Worm (Caenorhabditis elegans): Measurements from ENCODE around the gene nars-2.

Gene nars-2

DNA sequence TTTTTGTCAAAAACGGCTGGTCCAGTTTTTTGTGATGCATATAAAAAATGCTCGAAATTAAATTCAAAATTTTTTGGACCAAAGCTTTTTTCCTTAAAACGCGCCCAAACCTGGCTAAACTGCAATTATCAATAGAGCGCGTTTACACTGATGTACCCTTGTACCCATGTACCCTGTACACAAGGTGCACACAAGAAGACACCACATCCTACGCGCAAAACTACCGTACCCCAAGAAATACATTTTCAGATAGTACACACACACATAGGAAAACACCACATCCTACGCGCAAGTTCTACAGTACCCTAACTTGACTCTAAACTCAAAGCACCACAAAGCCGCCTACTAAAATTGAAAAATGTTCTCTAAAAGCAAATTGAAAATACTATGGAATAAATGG is 29.2 kb downstream of the nars-2 start:
- TF ChIP-seq F13H6.1 (tag; optimal IDR thresholded peaks at IDR 0.05): no peak
- peak in 1 of 2 experiments; percentile 20 for TF ChIP-seq lsy-2 (tag; optimal IDR thresholded peaks at IDR 0.05)

DNA sequence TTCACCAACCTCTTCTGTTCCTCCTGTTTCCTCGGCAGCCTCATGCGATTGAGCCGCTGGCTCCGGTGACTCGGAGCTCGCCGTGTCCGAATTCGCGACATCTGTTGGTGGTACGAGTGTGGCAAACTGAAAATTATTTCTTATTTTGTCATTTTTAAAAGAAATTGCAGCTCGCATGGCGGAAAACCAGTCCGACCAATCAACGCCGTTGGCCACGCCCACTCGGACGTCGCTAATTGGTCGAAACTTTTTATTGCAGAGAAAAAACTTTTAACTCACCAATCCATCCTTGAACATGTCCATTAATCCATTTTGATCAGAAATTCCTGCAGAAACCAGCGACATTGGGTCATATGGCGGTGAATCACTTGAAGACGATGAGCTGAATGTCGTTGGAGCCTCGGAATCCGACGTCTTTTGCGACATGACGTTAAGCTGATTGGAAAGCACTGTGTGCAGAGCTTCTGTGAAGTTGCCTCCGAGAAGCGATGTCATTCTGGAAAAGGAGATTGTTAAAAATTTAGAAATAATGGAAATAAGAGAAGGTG is 30.2 kb downstream of the nars-2 start, which contains the start of gene bed-2:
Gene bed-2 (minus strand): TSS at position 498 of the 548 bp plus-strand sequence.
- TF ChIP-seq ceh-82 (tag; optimal IDR thresholded peaks at IDR 0.05) (no peak), sma-9 (GFP tag; optimal IDR thresholded peaks at IDR 0.05) (no peak), sma-9 (tag; optimal IDR thresholded peaks at IDR 0.05) (no peak), nhr-237 (tag; optimal IDR thresholded peaks at IDR 0.05) (no peak), elt-3 (tag; optimal IDR thresholded peaks at IDR 0.05) (no peak), ztf-11 (tag; optimal IDR thresholded peaks at IDR 0.05) (no peak), aly-2 (tag; optimal IDR thresholded peaks at IDR 0.05) (no peak), nhr-12 (tag; optimal IDR thresholded peaks at IDR 0.05) (no peak), nhr-129 (tag; optimal IDR thresholded peaks at IDR 0.05) (no peak), sem-4 (tag; optimal IDR thresholded peaks at IDR 0.05) (no peak), snpc-4 (tag; optimal IDR thresholded peaks at IDR 0.05) (no peak), ceh-16 (tag; optimal IDR thresholded peaks at IDR 0.05) (no peak), nhr-77 (tag; optimal IDR thresholded peaks at IDR 0.05) (no peak), Y55F3AM.14 (GFP tag; optimal IDR thresholded peaks at IDR 0.05) (no peak)

ce11 chrIII:11467631-11468481 is 32.7 kb downstream of the nars-2 start:
- TF ChIP-seq elt-3 (tag; optimal IDR thresholded peaks at IDR 0.05) (no peak), Y55F3AM.14 (GFP tag; optimal IDR thresholded peaks at IDR 0.05) (no peak), aly-2 (tag; optimal IDR thresholded peaks at IDR 0.05) (no peak), nhr-129 (tag; optimal IDR thresholded peaks at IDR 0.05) (peak; percentile 19), ama-1 (optimal IDR thresholded peaks at IDR 0.05) (no peak), crh-2 (tag; optimal IDR thresholded peaks at IDR 0.05) (no peak), ztf-11 (tag; optimal IDR thresholded peaks at IDR 0.05) (no peak), peb-1 (tag; optimal IDR thresholded peaks at IDR 0.05) (no peak), nhr-77 (tag; optimal IDR thresholded peaks at IDR 0.05) (no peak), ztf-1 (GFP tag; conservative IDR thresholded peaks at IDR 0.05) (no peak), nhr-12 (tag; optimal IDR thresholded peaks at IDR 0.05) (no peak), blmp-1 (tag; optimal IDR thresholded peaks at IDR 0.05; ENCODE audit: insufficient read depth) (no peak), F13H6.1 (tag; optimal IDR thresholded peaks at IDR 0.05) (peak; percentile 9)

DNA sequence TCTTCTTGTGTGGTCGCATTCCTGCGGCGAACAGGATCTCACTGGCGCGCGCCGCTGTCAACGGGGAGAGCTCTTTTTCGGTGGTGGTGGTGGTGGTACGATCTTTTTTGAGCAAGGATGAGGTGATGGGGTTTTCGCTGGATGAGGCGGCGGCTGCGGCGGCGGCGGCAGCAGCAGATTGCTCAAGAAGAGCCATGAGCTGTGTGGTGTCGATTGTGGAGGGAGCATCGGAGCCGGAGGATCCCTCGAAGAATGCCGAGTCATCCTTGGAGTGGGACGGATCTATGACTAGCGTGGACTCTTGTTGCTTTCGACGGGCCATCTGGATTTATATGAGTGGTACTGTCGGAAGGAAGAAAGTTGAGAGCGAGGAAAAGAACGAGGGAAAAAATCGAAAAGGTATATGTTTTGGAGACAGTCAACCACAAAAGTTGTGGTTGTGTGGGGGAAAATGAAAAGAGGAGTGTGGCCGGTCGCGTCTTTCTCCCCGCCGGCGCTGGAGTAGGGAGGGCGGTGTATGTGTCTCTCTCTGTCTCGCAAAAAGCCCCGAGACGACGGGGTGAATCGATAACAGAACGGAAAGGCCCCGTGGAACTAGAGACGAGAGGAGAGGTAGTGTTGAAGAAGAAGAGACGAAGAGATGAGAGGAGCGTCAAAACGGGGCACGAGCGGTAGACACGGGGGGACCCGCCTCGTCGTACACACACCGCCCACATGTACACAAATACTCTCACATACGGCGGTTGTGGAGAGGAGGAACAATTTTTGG is 33.9 kb downstream of the nars-2 start:
- TF ChIP-seq sma-9 (GFP tag; optimal IDR thresholded peaks at IDR 0.05): no peak
- no peak for TF ChIP-seq sma-9 (tag; optimal IDR thresholded peaks at IDR 0.05)
- no peak for TF ChIP-seq nhr-12 (tag; optimal IDR thresholded peaks at IDR 0.05)
- peak; percentile 7 for TF ChIP-seq nhr-129 (tag; optimal IDR thresholded peaks at IDR 0.05)
- TF ChIP-seq nhr-21 (tag; optimal IDR thresholded peaks at IDR 0.05): no peak
- no peak for TF ChIP-seq alr-1 (tag; optimal IDR thresholded peaks at IDR 0.05)
- no peak for TF ChIP-seq nhr-11 (tag; optimal IDR thresholded peaks at IDR 0.05)

ce11 chrIII:11465394-11465948 is 35.1 kb downstream of the nars-2 start:
- TF ChIP-seq gmeb-1 (tag; optimal IDR thresholded peaks at IDR 0.05): peak; percentile 17
- no peak for TF ChIP-seq skn-1 (tag; optimal IDR thresholded peaks at IDR 0.05)
- no peak for TF ChIP-seq mdl-1 (tag; optimal IDR thresholded peaks at IDR 0.05)
- no peak for TF ChIP-seq nhr-129 (tag; optimal IDR thresholded peaks at IDR 0.05)
- no peak for TF ChIP-seq aly-2 (tag; optimal IDR thresholded peaks at IDR 0.05)
- no peak for TF ChIP-seq fos-1 (tag; optimal IDR thresholded peaks at IDR 0.05)
- no peak for TF ChIP-seq nhr-21 (tag; optimal IDR thresholded peaks at IDR 0.05)
- no peak for TF ChIP-seq elt-3 (tag; optimal IDR thresholded peaks at IDR 0.05)
- TF ChIP-seq lin-13 (GFP tag; optimal IDR thresholded peaks at IDR 0.05): no peak
- TF ChIP-seq crh-2 (tag; optimal IDR thresholded peaks at IDR 0.05): peak; percentile 31
- no peak for TF ChIP-seq lin-11 (tag; optimal IDR thresholded peaks at IDR 0.05)
- no peak for TF ChIP-seq alr-1 (tag; optimal IDR thresholded peaks at IDR 0.05)
- no peak for TF ChIP-seq nhr-6 (tag; optimal IDR thresholded peaks at IDR 0.05)
